Worm (Caenorhabditis elegans) whole organism, L3 larva: Measurements from ENCODE around the gene T07A5.7.

Experiments used
- R02D3.7 ChIP-seq: fragments of 150-350 bp; optimal IDR thresholded peaks from 2 replicates; lab custom pipeline; 2014; ENCODE audit warnings: missing biosample characterization, missing genetic modification characterization
- aly-2 ChIP-seq: fragments of 150-350 bp; optimal IDR thresholded peaks from 2 replicates; lab custom pipeline; 2014; ENCODE audit warnings: missing biosample characterization, missing genetic modification characterization
- ceh-16 ChIP-seq: sonication (generic microtip); optimal IDR thresholded peaks from 2 replicates; lab custom pipeline; 2017; ENCODE audit warnings: missing biosample characterization, missing genetic modification characterization
- nhr-11 ChIP-seq: fragments of 150-350 bp; optimal IDR thresholded peaks from 2 replicates; lab custom pipeline; 2014; ENCODE audit warnings: missing biosample characterization, missing genetic modification characterization
- nhr-25 ChIP-seq: sonication (generic microtip); optimal IDR thresholded peaks from 2 replicates; lab custom pipeline; 2017; ENCODE audit warnings: missing biosample characterization, missing genetic modification characterization
- pha-4 ChIP-seq: fragments of 150-350 bp; optimal IDR thresholded peaks from 2 replicates; lab custom pipeline; 2014; ENCODE audit warnings: missing biosample characterization, missing genetic modification reagents, missing genetic modification characterization
- unc-62 ChIP-seq: fragments of 150-350 bp; sonication (generic microtip); optimal IDR thresholded peaks from 4 replicates; lab custom pipeline; 2014; ENCODE audit warnings: missing biosample characterization, missing genetic modification reagents, missing genetic modification characterization

DNA sequence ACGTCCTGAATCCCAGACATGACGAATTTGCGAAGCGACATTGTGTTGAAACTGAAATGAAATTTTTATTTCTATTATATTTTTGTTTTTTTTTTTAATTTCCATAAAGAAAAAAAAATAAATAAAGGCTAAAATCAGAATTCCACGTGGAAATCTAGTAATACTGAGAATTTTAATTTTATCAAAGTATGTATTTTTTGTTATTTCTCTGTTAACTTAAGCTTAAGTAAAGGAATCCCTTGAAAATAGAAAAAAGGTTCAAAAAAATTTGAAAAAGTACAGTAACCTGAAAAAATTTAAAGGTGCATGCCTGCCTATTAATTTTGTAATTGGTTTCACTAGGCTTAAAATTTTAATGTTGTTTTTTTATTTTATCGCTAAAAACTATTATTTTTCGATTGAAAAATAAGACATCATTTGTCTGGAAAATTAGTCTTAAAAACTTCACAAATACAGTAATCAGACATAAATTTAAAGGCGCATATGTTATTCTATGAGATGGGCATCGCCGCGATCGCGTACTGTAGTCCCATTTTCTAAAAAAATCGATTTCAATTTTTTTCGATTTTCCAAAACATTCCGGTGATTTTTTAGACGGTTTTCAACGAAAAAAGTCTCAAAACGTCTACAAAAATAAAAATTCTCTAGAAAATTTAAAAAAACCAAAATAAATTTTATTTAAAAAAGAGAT is 19.6 kb upstream of the T07A5.7 start, which contains the start of gene nex-2:
- TF ChIP-seq nhr-11 (tag; lab: Kevin White, UChicago) (no peak), aly-2 (tag; lab: Kevin White, UChicago) (no peak), R02D3.7 (no peak), unc-62 (GFP tag; lab: Kevin White, UChicago) (no peak), nhr-25 (tag; lab: Kevin White, UChicago) (no peak), pha-4 (tag; lab: Kevin White, UChicago) (no peak), ceh-16 (tag; lab: Kevin White, UChicago) (no peak)
